Worm (Caenorhabditis elegans) whole organism, late embryonic: Measurements from ENCODE around the gene K09B11.4.

Source experiments
- C08G9.2 ChIP-seq: sonication (generic microtip); optimal IDR thresholded peaks from 2 replicates; lab custom pipeline; 2016; ENCODE audit warnings: mild to moderate bottlenecking, missing genetic modification characterization, moderate library complexity, missing compliant biosample characterization
- C38D4.7 ChIP-seq: fragments of 200-800 bp; sonication (Bioruptor generic); optimal IDR thresholded peaks from 2 replicates; lab custom pipeline; 2018; ENCODE audit warnings: mild to moderate bottlenecking, missing genetic modification characterization, moderate library complexity, missing compliant biosample characterization
- F13H6.1 ChIP-seq: sonication (generic microtip); optimal IDR thresholded peaks from 2 replicates; lab custom pipeline; 2016; ENCODE audit warnings: missing genetic modification characterization, missing compliant biosample characterization
- T23F11.4 ChIP-seq: fragments of 200-800 bp; sonication (Bioruptor generic); optimal IDR thresholded peaks from 2 replicates; lab custom pipeline; 2018; ENCODE audit warnings: mild to moderate bottlenecking, missing genetic modification characterization, missing compliant biosample characterization
- ahr-1 ChIP-seq: sonication (generic microtip); optimal IDR thresholded peaks from 2 replicates; lab custom pipeline; 2016; ENCODE audit warnings: missing genetic modification characterization, missing compliant biosample characterization
- ceh-14 ChIP-seq: sonication (generic microtip); optimal IDR thresholded peaks from 2 replicates; lab custom pipeline; 2016; ENCODE audit warnings: missing genotype, missing genetic modification characterization, missing compliant biosample characterization
- ceh-18 ChIP-seq: sonication (generic microtip); optimal IDR thresholded peaks from 2 replicates; lab custom pipeline; 2016; ENCODE audit warnings: missing genetic modification characterization, missing compliant biosample characterization
- ceh-2 ChIP-seq: sonication (generic microtip); optimal IDR thresholded peaks from 2 replicates; lab custom pipeline; 2016; ENCODE audit warnings: missing genotype, missing genetic modification characterization, missing compliant biosample characterization
- ceh-24 ChIP-seq: sonication (generic microtip); optimal IDR thresholded peaks from 2 replicates; lab custom pipeline; 2016; ENCODE audit warnings: mild to moderate bottlenecking, missing genetic modification characterization, missing compliant biosample characterization
- ceh-31 ChIP-seq: sonication (generic microtip); optimal IDR thresholded peaks from 2 replicates; lab custom pipeline; 2016; ENCODE audit warnings: missing genetic modification characterization, missing compliant biosample characterization
- ceh-34 ChIP-seq: sonication (generic microtip); optimal IDR thresholded peaks from 2 replicates; lab custom pipeline; 2016; ENCODE audit warnings: mild to moderate bottlenecking, missing genetic modification characterization, missing compliant biosample characterization
- ceh-6 ChIP-seq: fragments of 200-800 bp; sonication (Bioruptor generic); optimal IDR thresholded peaks from 2 replicates; lab custom pipeline; 2018; ENCODE audit warnings: mild to moderate bottlenecking, missing genetic modification characterization, missing compliant biosample characterization
- ceh-9 ChIP-seq: sonication (generic microtip); optimal IDR thresholded peaks from 2 replicates; lab custom pipeline; 2016; ENCODE audit warnings: mild to moderate bottlenecking, missing genetic modification characterization, inconsistent platforms, missing compliant biosample characterization
- dve-1 ChIP-seq: sonication (generic microtip); optimal IDR thresholded peaks from 2 replicates; lab custom pipeline; 2017; ENCODE audit warnings: antibody characterized with exemption, mild to moderate bottlenecking, missing genetic modification characterization, missing compliant biosample characterization
- elt-2 ChIP-seq: sonication (generic microtip); optimal IDR thresholded peaks from 2 replicates; lab custom pipeline; 2016; ENCODE audit warnings: missing genetic modification reagents, missing genetic modification characterization, missing compliant biosample characterization
- ets-4 ChIP-seq: sonication (generic microtip); optimal IDR thresholded peaks from 2 replicates; lab custom pipeline; 2016; ENCODE audit warnings: missing genetic modification characterization, missing compliant biosample characterization
- eyg-1 ChIP-seq: sonication (generic microtip); optimal IDR thresholded peaks from 2 replicates; lab custom pipeline; 2016; ENCODE audit warnings: missing genotype, missing genetic modification characterization, missing compliant biosample characterization
- fax-1 ChIP-seq: sonication (generic microtip); optimal IDR thresholded peaks from 2 replicates; lab custom pipeline; 2016; ENCODE audit warnings: missing genotype, missing genetic modification characterization, missing compliant biosample characterization
- fkh-10 ChIP-seq: fragments of 150-350 bp; optimal IDR thresholded peaks from 2 replicates; lab custom pipeline; 2014; ENCODE audit warnings: missing biosample characterization, missing genetic modification reagents, missing genetic modification characterization
- gmeb-2 ChIP-seq: sonication (generic microtip); optimal IDR thresholded peaks from 2 replicates; lab custom pipeline; 2016; ENCODE audit warnings: missing genetic modification characterization, inconsistent platforms, missing compliant biosample characterization
- hlh-15 ChIP-seq: sonication (generic microtip); optimal IDR thresholded peaks from 2 replicates; lab custom pipeline; 2016; ENCODE audit warnings: missing genetic modification characterization, missing compliant biosample characterization
- hlh-30 ChIP-seq: sonication (generic microtip); optimal IDR thresholded peaks from 2 replicates; lab custom pipeline; 2017; ENCODE audit warnings: antibody characterized with exemption, missing genetic modification characterization, missing compliant biosample characterization; ENCODE audit not compliant: insufficient read depth
- hlh-6 ChIP-seq: sonication (generic microtip); optimal IDR thresholded peaks from 2 replicates; lab custom pipeline; 2016; ENCODE audit warnings: missing genotype, missing genetic modification characterization, missing compliant biosample characterization
- lim-6 ChIP-seq: sonication (generic microtip); optimal IDR thresholded peaks from 2 replicates; lab custom pipeline; 2016; ENCODE audit warnings: missing genetic modification characterization, missing compliant biosample characterization
- mec-3 ChIP-seq: sonication (generic microtip); optimal IDR thresholded peaks from 2 replicates; lab custom pipeline; 2016; ENCODE audit warnings: borderline replicate concordance, missing genetic modification characterization, missing compliant biosample characterization
- nfya-1 ChIP-seq: sonication (generic microtip); optimal IDR thresholded peaks from 2 replicates; lab custom pipeline; 2017; ENCODE audit warnings: missing genetic modification characterization, mild to moderate bottlenecking, missing compliant biosample characterization, antibody characterized with exemption, moderate library complexity
- nhr-11 ChIP-seq: fragments of 150-350 bp; optimal IDR thresholded peaks from 2 replicates; lab custom pipeline; 2014; ENCODE audit warnings: missing biosample characterization, missing genetic modification characterization
- pat-9 ChIP-seq: fragments of 200-800 bp; sonication (Bioruptor generic); optimal IDR thresholded peaks from 2 replicates; lab custom pipeline; 2018; ENCODE audit warnings: mild to moderate bottlenecking, missing genetic modification characterization, moderate library complexity, missing compliant biosample characterization
- pha-4 ChIP-seq: fragments of 150-350 bp; optimal IDR thresholded peaks from 2 replicates; lab custom pipeline; 2018; ENCODE audit warnings: missing biosample characterization, missing genetic modification reagents, missing genetic modification characterization
- pqm-1 ChIP-seq: sonication (generic microtip); optimal IDR thresholded peaks from 2 replicates; lab custom pipeline; 2016; ENCODE audit warnings: missing genetic modification characterization, missing compliant biosample characterization
- pros-1 ChIP-seq: fragments of 150-350 bp; optimal IDR thresholded peaks from 2 replicates; lab custom pipeline; 2014; ENCODE audit warnings: missing biosample characterization, missing genetic modification reagents, missing genetic modification characterization
- ref-2 ChIP-seq: sonication (generic microtip); optimal IDR thresholded peaks from 2 replicates; lab custom pipeline; 2016; ENCODE audit warnings: missing genetic modification characterization, missing compliant biosample characterization
- rnt-1 ChIP-seq: sonication (generic microtip); optimal IDR thresholded peaks from 2 replicates; lab custom pipeline; 2016; ENCODE audit warnings: missing genetic modification characterization, missing compliant biosample characterization
- sdc-2 ChIP-seq: sonication (generic microtip); optimal IDR thresholded peaks from 2 replicates; lab custom pipeline; 2016; ENCODE audit warnings: missing genotype, missing genetic modification characterization, missing compliant biosample characterization
- sox-2 ChIP-seq: fragments of 200-800 bp; sonication (Bioruptor generic); IDR thresholded peaks from 2 replicates; pipeline ENCODE4 v1.3.6; 2022; ENCODE audit warnings: missing genetic modification reagents, missing genetic modification characterization, missing compliant biosample characterization
- sox-4 ChIP-seq: sonication (generic microtip); optimal IDR thresholded peaks from 2 replicates; lab custom pipeline; 2017; ENCODE audit warnings: mild to moderate bottlenecking, missing genetic modification characterization, inconsistent platforms, missing compliant biosample characterization
- tbx-2 ChIP-seq: sonication (generic microtip); optimal IDR thresholded peaks from 2 replicates; lab custom pipeline; 2016; ENCODE audit warnings: missing genetic modification characterization, missing compliant biosample characterization
- unc-3 ChIP-seq, 2 experiments: fragments of 200-800 bp in 1 of 2; sonication (Bioruptor generic) in 1 of 2; sonication (generic microtip) in 1 of 2; conservative IDR thresholded peaks in 1 of 2; optimal IDR thresholded peaks in 1 of 2; 2 replicates each; pipeline versions ENCODE4 v1.3.6 to Lab custom; 2016 to 2022; ENCODE audit warnings: missing compliant biosample characterization in 2 of 2, missing genetic modification characterization in 2 of 2, missing genetic modification reagents in 1 of 2
- unc-42 ChIP-seq: sonication (generic microtip); optimal IDR thresholded peaks from 2 replicates; lab custom pipeline; 2016; ENCODE audit warnings: missing genotype, missing genetic modification characterization, missing compliant biosample characterization
- unc-55 ChIP-seq: sonication (generic microtip); optimal IDR thresholded peaks from 2 replicates; lab custom pipeline; 2017; ENCODE audit warnings: missing biosample characterization, missing genetic modification reagents, missing genetic modification characterization
- unc-86 ChIP-seq: sonication (generic microtip); optimal IDR thresholded peaks from 2 replicates; lab custom pipeline; 2016; ENCODE audit warnings: missing genetic modification characterization, missing compliant biosample characterization
- zip-5 ChIP-seq: sonication (generic microtip); optimal IDR thresholded peaks from 2 replicates; lab custom pipeline; 2016; ENCODE audit warnings: missing genetic modification characterization, missing compliant biosample characterization
- ztf-16 ChIP-seq: sonication (generic microtip); optimal IDR thresholded peaks from 2 replicates; lab custom pipeline; 2017; ENCODE audit warnings: missing genetic modification characterization, missing compliant biosample characterization

The K09B11.4 gene

DNA sequence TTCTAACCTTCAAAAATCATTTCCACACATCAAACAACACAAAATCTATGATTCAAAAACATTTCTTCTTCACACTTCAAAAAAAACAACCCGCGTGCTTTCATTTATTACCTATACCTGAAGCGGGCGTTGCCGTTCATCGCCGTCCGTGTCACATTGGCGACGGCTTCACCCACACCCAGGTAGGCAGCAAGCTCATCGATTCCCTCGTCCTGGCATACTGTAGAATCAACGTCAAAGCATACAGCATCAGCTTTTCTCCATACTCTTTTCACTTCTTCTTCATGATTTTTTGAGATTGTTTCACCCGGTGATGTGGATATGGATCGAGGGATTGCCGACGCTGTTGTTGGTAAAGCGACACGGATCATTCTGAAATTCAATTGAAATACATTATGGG is 37.1 kb upstream of the K09B11.4 start (continued):
- TF ChIP-seq ahr-1 (tag; lab: Kevin White, UChicago): no peak

DNA sequence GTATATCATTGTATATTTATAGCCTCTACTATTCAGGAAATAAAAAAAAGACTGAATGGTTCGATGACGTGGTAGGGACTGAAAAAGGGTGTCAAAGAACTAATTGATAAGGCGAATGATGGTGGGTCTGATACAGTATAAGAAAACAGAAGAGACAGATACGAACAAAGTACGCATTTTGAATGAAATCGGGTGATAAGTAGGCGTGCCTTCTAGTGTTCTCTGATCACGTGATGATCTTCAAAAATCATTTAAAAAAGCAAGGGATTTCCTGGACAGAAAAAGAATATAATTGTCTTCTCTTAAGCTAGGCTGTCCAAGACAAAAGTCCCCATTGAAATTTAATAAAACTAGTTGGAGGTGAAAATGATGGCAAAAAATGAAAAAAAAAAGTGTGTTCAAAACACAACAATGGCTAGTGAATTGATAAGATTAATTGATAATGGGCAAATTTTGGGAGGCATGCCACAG is 36.1 kb upstream of the K09B11.4 start:
- TF ChIP-seq fkh-10 (GFP tag; lab: Kevin White, UChicago) (no peak), nhr-11 (tag; lab: Kevin White, UChicago) (no peak), C08G9.2 (tag; lab: Kevin White, UChicago) (no peak), ceh-34 (tag; lab: Kevin White, UChicago) (no peak), sox-2 (no peak), C38D4.7 (no peak), ceh-14 (tag; lab: Kevin White, UChicago) (no peak), lim-6 (tag; lab: Kevin White, UChicago) (no peak), ceh-2 (tag; lab: Kevin White, UChicago) (no peak), hlh-30 (tag; lab: Kevin White, UChicago) (peak; percentile 3), gmeb-2 (tag; lab: Kevin White, UChicago) (no peak), ref-2 (tag; lab: Kevin White, UChicago) (no peak), elt-2 (tag; lab: Kevin White, UChicago) (peak; percentile 58), ceh-18 (tag; lab: Kevin White, UChicago) (no peak), ceh-31 (tag; lab: Kevin White, UChicago) (no peak), sdc-2 (tag; lab: Kevin White, UChicago) (no peak), eyg-1 (tag; lab: Kevin White, UChicago) (no peak), unc-86 (tag; lab: Kevin White, UChicago) (no peak), zip-5 (tag; lab: Kevin White, UChicago) (no peak), dve-1 (tag; lab: Kevin White, UChicago) (peak; percentile 22), ceh-24 (tag; lab: Kevin White, UChicago) (no peak), F13H6.1 (tag; lab: Kevin White, UChicago) (no peak), ets-4 (tag; lab: Kevin White, UChicago) (no peak), hlh-6 (tag; lab: Kevin White, UChicago) (no peak), tbx-2 (tag; lab: Kevin White, UChicago) (no peak), unc-3 (GFP tag; conservative IDR thresholded peaks at IDR 0.05; lab: Robert Waterston, UW) (no peak), unc-3 (tag; optimal IDR thresholded peaks at IDR 0.05; lab: Kevin White, UChicago) (no peak)

DNA sequence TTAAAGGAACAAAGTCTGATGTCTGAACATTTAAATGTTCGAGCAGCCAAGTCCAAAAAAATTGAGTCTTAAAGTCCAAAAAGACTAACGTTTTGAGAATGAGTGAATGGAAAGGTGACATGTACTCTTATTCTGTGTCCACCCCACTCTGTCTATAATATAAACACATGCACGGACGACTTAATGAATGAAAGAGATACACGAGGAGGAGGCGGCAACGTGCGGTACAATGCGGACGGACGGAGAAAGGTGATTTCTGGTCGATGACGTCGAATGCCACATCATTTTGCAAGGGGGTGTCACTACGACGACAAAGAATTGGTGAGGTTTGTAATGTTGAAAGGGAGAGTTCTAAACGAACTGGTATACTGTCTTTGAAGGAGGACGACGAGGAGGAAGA is 34.7 kb upstream of the K09B11.4 start:
- TF ChIP-seq T23F11.4 (GFP tag; lab: Kevin White, UChicago) (no peak), unc-55 (peak; percentile 17)

DNA sequence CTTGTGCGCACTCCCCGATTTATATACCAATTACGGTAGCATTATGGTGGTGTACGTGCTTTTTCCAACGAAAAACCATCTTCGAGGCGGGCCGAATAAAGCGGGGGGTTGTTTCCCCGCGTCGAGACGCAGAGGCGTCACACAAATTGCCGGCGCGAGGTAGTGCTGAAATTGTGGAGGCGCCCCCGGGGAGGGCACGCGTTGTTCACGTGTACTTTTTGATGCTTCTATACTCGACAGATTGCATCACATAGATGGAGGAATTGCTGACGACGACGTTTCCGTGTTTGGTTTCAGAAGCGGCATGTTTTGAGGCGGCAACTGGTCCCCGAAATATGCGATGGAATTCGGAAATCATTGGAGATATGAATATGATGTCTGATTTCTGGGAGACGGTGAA is 34.1 kb upstream of the K09B11.4 start:
- TF ChIP-seq dve-1 (tag; lab: Kevin White, UChicago) (peak; percentile 48), ceh-9 (peak; percentile 30), unc-42 (tag; lab: Kevin White, UChicago) (peak; percentile 67), sox-4 (tag; lab: Kevin White, UChicago) (no peak), ref-2 (tag; lab: Kevin White, UChicago) (peak; percentile 2), F13H6.1 (tag; lab: Kevin White, UChicago) (no peak), ceh-31 (tag; lab: Kevin White, UChicago) (peak; percentile 54), hlh-30 (tag; lab: Kevin White, UChicago) (peak; percentile 37), ztf-16 (tag; lab: Kevin White, UChicago) (peak; percentile 5), fax-1 (peak; percentile 17), pha-4 (tag; lab: Kevin White, UChicago) (no peak), unc-55 (peak; percentile 58), mec-3 (tag; lab: Kevin White, UChicago) (no peak), pat-9 (no peak), ceh-18 (tag; lab: Kevin White, UChicago) (peak; percentile 82), pqm-1 (tag; lab: Kevin White, UChicago) (peak; percentile 63), ceh-24 (tag; lab: Kevin White, UChicago) (no peak), rnt-1 (tag; lab: Kevin White, UChicago) (peak; percentile 16), eyg-1 (tag; lab: Kevin White, UChicago) (no peak), nfya-1 (tag; lab: Kevin White, UChicago) (peak; percentile 45), pros-1 (tag; lab: Kevin White, UChicago) (peak; percentile 6), ceh-6 (GFP tag; lab: Kevin White, UChicago) (no peak), hlh-15 (tag; lab: Kevin White, UChicago) (no peak)
